Fruit fly (Drosophila melanogaster) whole organism, pupa: ENCODE data around the gene CG5167.

Source experiments
- CG10348 ChIP-seq: fragments of 200-800 bp; sonication (Bioruptor generic); IDR thresholded peaks from 2 replicates; pipeline ENCODE4 v1.3.6; 2022; ENCODE audit warnings: missing biosample characterization, missing genetic modification characterization
- CG14655 ChIP-seq: fragments of 200-800 bp; sonication (Bioruptor generic); optimal IDR thresholded peaks from 3 replicates; lab custom pipeline; 2017; ENCODE audit warnings: mild to moderate bottlenecking, missing biosample characterization, missing genetic modification reagents, missing genetic modification characterization
- CG17806 ChIP-seq: fragments of 200-800 bp; sonication (Bioruptor generic); optimal IDR thresholded peaks from 2 replicates; lab custom pipeline; 2018; ENCODE audit warnings: missing biosample characterization, mild to moderate bottlenecking, missing genetic modification characterization, moderate library complexity
- CG34367 ChIP-seq: fragments of 200-800 bp; sonication (Bioruptor generic); optimal IDR thresholded peaks from 2 replicates; lab custom pipeline; 2018; ENCODE audit warnings: missing biosample characterization, mild to moderate bottlenecking, missing genetic modification characterization
- CG8159 ChIP-seq: fragments of 200-800 bp; sonication (Bioruptor generic); optimal IDR thresholded peaks from 3 replicates; lab custom pipeline; 2018; ENCODE audit warnings: missing biosample characterization, mild to moderate bottlenecking, missing genetic modification characterization, moderate library complexity
- CG8301 ChIP-seq: fragments of 200-800 bp; sonication (Bioruptor generic); optimal IDR thresholded peaks from 2 replicates; lab custom pipeline; 2018; ENCODE audit warnings: missing biosample characterization, mild to moderate bottlenecking, missing genetic modification characterization
- D1 ChIP-seq: fragments of 200-800 bp; sonication (Bioruptor generic); optimal IDR thresholded peaks from 2 replicates; lab custom pipeline; 2018; ENCODE audit warnings: missing biosample characterization, mild to moderate bottlenecking, missing genetic modification characterization, moderate library complexity
- EcR ChIP-seq: fragments of 200-800 bp; sonication (Bioruptor generic); optimal IDR thresholded peaks from 3 replicates; lab custom pipeline; 2019; ENCODE audit warnings: missing biosample characterization, missing genetic modification characterization, mild to moderate bottlenecking, moderate library complexity, missing genetic modification reagents
- Ets98B ChIP-seq: fragments of 200-800 bp; sonication (Bioruptor generic); IDR thresholded peaks from 2 replicates; pipeline ENCODE4 v1.3.6; 2022; ENCODE audit warnings: missing biosample characterization, missing genetic modification characterization
- Pif1A ChIP-seq: fragments of 200-800 bp; sonication (Bioruptor generic); optimal IDR thresholded peaks from 3 replicates; lab custom pipeline; 2016; ENCODE audit warnings: missing biosample characterization, missing genetic modification characterization
- Pif1B ChIP-seq: fragments of 200-800 bp; sonication (Bioruptor generic); optimal IDR thresholded peaks from 3 replicates; lab custom pipeline; 2016; ENCODE audit warnings: missing biosample characterization, missing genetic modification characterization
- Snoo ChIP-seq: fragments of 200-800 bp; sonication (Bioruptor generic); optimal IDR thresholded peaks from 3 replicates; lab custom pipeline; 2017; ENCODE audit warnings: missing biosample characterization, mild to moderate bottlenecking, missing genetic modification characterization, inconsistent platforms
- rn ChIP-seq: fragments of 200-800 bp; sonication (Bioruptor generic); IDR thresholded peaks from 2 replicates; pipeline ENCODE4 v1.3.6; 2022; ENCODE audit warnings: missing biosample characterization, missing genetic modification characterization

DNA sequence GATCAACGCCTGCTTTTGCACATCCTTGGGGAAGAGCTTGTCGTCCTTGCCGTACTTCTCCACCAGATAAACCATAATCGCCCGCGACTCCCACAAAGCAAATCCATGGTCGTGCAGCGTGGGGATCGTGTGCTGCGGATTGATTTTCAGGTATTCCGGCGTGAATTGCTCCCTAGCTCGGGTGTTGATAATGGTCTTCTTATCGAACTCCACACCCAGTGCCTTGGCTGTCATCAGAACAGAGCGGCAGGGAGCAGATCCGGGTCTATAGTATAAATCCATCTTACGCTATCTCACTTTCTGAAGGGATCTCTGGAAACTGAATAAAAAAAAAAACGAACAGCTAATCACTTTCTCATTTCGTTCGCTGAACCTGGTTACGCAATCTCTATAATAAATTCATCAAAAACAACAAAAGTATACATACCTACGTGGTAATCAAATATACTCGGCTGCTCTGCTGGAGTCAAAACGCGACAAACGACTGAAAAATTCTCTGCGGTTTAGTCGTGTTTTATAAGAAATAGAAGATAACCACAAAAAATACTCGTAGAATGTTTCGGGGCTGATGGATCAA, 41.0 kb upstream of the CG5167 start, which contains the start of gene GstD10:
- TF ChIP-seq CG8159, result no peak
- TF ChIP-seq D1, result no peak
- no peak for TF ChIP-seq CG34367
- TF ChIP-seq CG10348 (GFP tag; lab: Robert Waterston, UW), result no peak
- no peak for TF ChIP-seq rn (GFP tag; lab: Robert Waterston, UW)
- no peak for TF ChIP-seq EcR (GFP tag; lab: Kevin White, UChicago)
- no peak for TF ChIP-seq CG8301 (tag; lab: Kevin White, UChicago)
- no peak for TF ChIP-seq Snoo (tag; lab: Kevin White, UChicago)
- no peak for TF ChIP-seq Pif1A
- TF ChIP-seq CG14655 (GFP tag; lab: Kevin White, UChicago), result no peak
- no peak for TF ChIP-seq Ets98B (GFP tag; lab: Robert Waterston, UW)
- no peak for TF ChIP-seq Pif1B
- no peak for TF ChIP-seq CG17806 (tag; lab: Kevin White, UChicago)
